Worm (Caenorhabditis elegans) whole organism, midembryonic: ENCODE measurements around the gene herd-1.

ENCODE experiments used
- T22C8.4 ChIP-seq: fragments of 200-800 bp; sonication (Bioruptor generic); IDR thresholded peaks from 2 replicates; pipeline ENCODE4 v1.3.6; 2022; ENCODE audit warnings: missing genetic modification characterization, missing compliant biosample characterization
- cog-1 ChIP-seq: sonication (generic microtip); optimal IDR thresholded peaks from 2 replicates; lab custom pipeline; 2016; ENCODE audit warnings: missing genetic modification characterization, missing compliant biosample characterization
- flt-1 ChIP-seq: fragments of 200-800 bp; sonication (Bioruptor generic); IDR thresholded peaks from 2 replicates; pipeline ENCODE4 v1.3.6; 2022; ENCODE audit warnings: missing genetic modification characterization, missing compliant biosample characterization
- klf-2 ChIP-seq: fragments of 200-800 bp; sonication (Bioruptor generic); conservative IDR thresholded peaks from 2 replicates; pipeline ENCODE4 v1.3.6; 2022; ENCODE audit warnings: missing genetic modification reagents, missing genetic modification characterization, missing compliant biosample characterization
- med-1 ChIP-seq: sonication (generic microtip); optimal IDR thresholded peaks from 2 replicates; lab custom pipeline; 2017; ENCODE audit warnings: missing genetic modification characterization, mild to moderate bottlenecking, missing compliant biosample characterization, antibody characterized with exemption, missing genetic modification reagents; ENCODE audit not compliant: insufficient read depth
- ref-1 ChIP-seq: fragments of 200-800 bp; sonication (Bioruptor generic); conservative IDR thresholded peaks from 2 replicates; pipeline ENCODE4 v1.3.6; 2022; ENCODE audit warnings: missing genetic modification reagents, missing genetic modification characterization, missing compliant biosample characterization
- tab-1 ChIP-seq: fragments of 200-800 bp; sonication (Bioruptor generic); IDR thresholded peaks from 2 replicates; pipeline ENCODE4 v1.3.6; 2022; ENCODE audit warnings: missing genetic modification characterization, missing compliant biosample characterization
- ztf-23 ChIP-seq: fragments of 200-800 bp; sonication (Bioruptor generic); IDR thresholded peaks from 2 replicates; pipeline ENCODE4 v1.3.6; 2022; ENCODE audit warnings: missing genetic modification reagents, missing genetic modification characterization, missing compliant biosample characterization
- ztf-29 ChIP-seq: fragments of 200-800 bp; sonication (Bioruptor generic); IDR thresholded peaks from 2 replicates; pipeline ENCODE4 v1.3.6; 2022; ENCODE audit warnings: missing genetic modification reagents, missing genetic modification characterization, missing compliant biosample characterization

Gene herd-1

DNA sequence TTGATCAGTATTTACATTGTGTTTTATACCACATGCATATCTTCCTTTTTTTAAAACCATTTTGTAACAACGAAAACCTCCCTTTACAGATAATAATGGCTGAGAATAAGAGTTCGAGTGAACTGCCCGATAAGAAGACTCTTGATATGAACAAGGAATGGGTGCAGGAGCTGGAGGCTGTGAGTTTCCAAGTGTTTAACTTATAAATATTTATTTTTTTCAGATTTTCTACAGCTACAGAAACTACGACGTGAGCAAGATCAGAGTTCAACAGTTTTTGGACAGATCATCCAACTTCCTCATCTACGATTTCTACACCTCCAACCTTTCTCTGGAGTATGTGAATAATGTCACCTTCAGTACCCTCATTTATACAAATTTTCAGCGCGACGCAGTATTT, at the start of gene herd-1:
Gene herd-1 (plus strand): TSS at position 90 of the 400 bp plus-strand sequence.
- no peak for TF ChIP-seq med-1 (GFP tag; lab: Kevin White, UChicago)

ce11 chrIII:12453315-12453714, 43.0 kb upstream of the herd-1 start, which contains the start of gene ani-1:
Gene ani-1 (minus strand): TSS chrIII:12453375.
- TF ChIP-seq ztf-23 = no peak
- no peak for TF ChIP-seq cog-1 (tag; lab: Kevin White, UChicago)
- TF ChIP-seq klf-2 (GFP tag; lab: Robert Waterston, UW) = no peak

DNA sequence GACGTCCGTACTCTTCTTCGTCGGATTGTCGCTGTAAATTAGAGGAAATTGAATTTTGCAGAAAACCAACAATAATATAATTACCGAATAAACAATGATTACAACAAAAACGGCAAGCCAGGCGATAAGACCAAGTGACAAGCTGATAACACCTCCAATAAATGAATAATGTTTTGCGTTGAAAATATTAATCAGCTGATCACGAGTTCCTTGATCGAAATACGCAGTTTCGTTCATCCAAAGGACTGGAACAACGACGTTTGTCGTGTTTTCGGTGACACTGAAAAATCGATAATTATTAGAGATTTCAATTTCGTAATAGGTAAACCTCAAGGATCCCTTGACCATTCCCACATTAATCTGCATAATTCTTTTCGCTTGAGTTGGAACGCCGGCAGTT, 42.6 kb upstream of the herd-1 start:
- TF ChIP-seq klf-2 (GFP tag; lab: Robert Waterston, UW) (no peak), ztf-29 (GFP tag; lab: Robert Waterston, UW) (no peak), flt-1 (GFP tag; lab: Robert Waterston, UW) (no peak), T22C8.4 (0 out of 2 replicates have a peak, but pooled peaks have one; percentile 41), ref-1 (no peak), cog-1 (tag; lab: Kevin White, UChicago) (no peak)

ce11 chrIII:12455651-12456420, 40.5 kb upstream of the herd-1 start:
- TF ChIP-seq ref-1 (no peak), med-1 (GFP tag; lab: Kevin White, UChicago) (no peak), cog-1 (tag; lab: Kevin White, UChicago) (no peak), klf-2 (GFP tag; lab: Robert Waterston, UW) (no peak), T22C8.4 (no peak), tab-1 (GFP tag; lab: Robert Waterston, UW) (no peak), ztf-29 (GFP tag; lab: Robert Waterston, UW) (no peak), flt-1 (GFP tag; lab: Robert Waterston, UW) (no peak), ztf-23 (no peak)

- TF ChIP-seq T22C8.4 = no peak
- no peak for TF ChIP-seq tab-1 (GFP tag; lab: Robert Waterston, UW)
Measured at ce11 chrIII:12456801-12457647, 39.3 kb upstream of the herd-1 start, which contains the start of the genes scav-3 and Y49E10.21. Gene scav-3 (minus strand): TSS chrIII:12456850. Gene Y49E10.21 (plus strand): TSS chrIII:12457597.

DNA sequence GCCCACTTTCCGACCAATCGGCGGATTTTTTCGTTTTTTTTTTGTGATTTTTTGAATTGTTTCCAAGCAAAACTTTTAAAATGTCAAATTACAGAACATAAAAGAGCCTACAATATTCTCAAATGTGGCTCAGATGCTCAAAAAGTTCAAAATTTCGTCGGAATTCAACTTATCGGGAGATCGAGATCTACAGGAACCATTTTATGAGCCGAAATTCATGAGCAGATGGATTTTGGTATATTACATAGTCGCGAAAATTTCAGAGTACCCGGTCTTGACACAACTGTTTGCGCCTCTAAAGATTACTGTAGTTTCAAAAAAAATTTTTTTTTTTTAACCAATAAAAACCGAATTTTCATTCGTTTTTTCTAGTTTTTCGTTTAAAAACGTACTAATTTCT, 37.4 kb upstream of the herd-1 start:
- TF ChIP-seq med-1 (GFP tag; lab: Kevin White, UChicago) = no peak
- TF ChIP-seq cog-1 (tag; lab: Kevin White, UChicago) = no peak
- no peak for TF ChIP-seq T22C8.4
- TF ChIP-seq ztf-29 (GFP tag; lab: Robert Waterston, UW) = no peak

ce11 chrIII:12466310-12466709, 30.0 kb upstream of the herd-1 start, which contains the start of gene pstk-1:
Gene pstk-1 (plus strand): TSS chrIII:12466610.
- TF ChIP-seq tab-1 (GFP tag; lab: Robert Waterston, UW) = no peak
- no peak for TF ChIP-seq klf-2 (GFP tag; lab: Robert Waterston, UW)
- TF ChIP-seq T22C8.4 = no peak
- no peak for TF ChIP-seq cog-1 (tag; lab: Kevin White, UChicago)
- TF ChIP-seq ztf-23 = no peak
- TF ChIP-seq flt-1 (GFP tag; lab: Robert Waterston, UW) = no peak
- no peak for TF ChIP-seq ref-1
- TF ChIP-seq ztf-29 (GFP tag; lab: Robert Waterston, UW) = no peak
- TF ChIP-seq med-1 (GFP tag; lab: Kevin White, UChicago) = no peak

DNA sequence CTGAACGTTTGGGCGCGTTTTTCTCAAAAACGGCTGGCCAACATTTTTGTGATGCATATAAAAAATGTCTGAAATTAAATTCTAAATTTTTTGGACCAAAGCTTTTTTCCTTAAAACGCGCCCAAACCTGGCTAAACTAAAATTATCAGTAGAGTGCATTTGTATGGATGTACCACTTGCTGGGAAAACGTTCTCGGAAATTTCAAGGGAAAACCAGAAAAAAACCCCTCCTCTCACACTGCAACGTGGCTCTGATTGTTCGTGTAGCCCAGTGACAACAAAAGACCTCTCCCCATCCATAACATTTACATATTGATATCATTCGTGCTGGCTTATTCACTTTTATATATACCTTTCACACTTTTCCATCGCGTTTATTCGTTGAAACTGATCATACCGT, 27.5 kb upstream of the herd-1 start, which contains the start of gene Y49E10.29:
Gene Y49E10.29 (plus strand): TSS at position 301 of the 400 bp plus-strand sequence.
- TF ChIP-seq tab-1 (GFP tag; lab: Robert Waterston, UW) (no peak), ref-1 (no peak), klf-2 (GFP tag; lab: Robert Waterston, UW) (no peak), flt-1 (GFP tag; lab: Robert Waterston, UW) (no peak)

- TF ChIP-seq klf-2 (GFP tag; lab: Robert Waterston, UW) = no peak
- no peak for TF ChIP-seq ref-1
- no peak for TF ChIP-seq flt-1 (GFP tag; lab: Robert Waterston, UW)
- TF ChIP-seq ztf-23 = no peak
- no peak for TF ChIP-seq med-1 (GFP tag; lab: Kevin White, UChicago)
- no peak for TF ChIP-seq cog-1 (tag; lab: Kevin White, UChicago)
- TF ChIP-seq T22C8.4 = no peak
- TF ChIP-seq tab-1 (GFP tag; lab: Robert Waterston, UW) = no peak
- no peak for TF ChIP-seq ztf-29 (GFP tag; lab: Robert Waterston, UW)
Measured at ce11 chrIII:12469800-12470199, 26.5 kb upstream of the herd-1 start.

ce11 chrIII:12470589-12470988, 25.7 kb upstream of the herd-1 start:
- TF ChIP-seq med-1 (GFP tag; lab: Kevin White, UChicago) (no peak), cog-1 (tag; lab: Kevin White, UChicago) (no peak), ref-1 (no peak), tab-1 (GFP tag; lab: Robert Waterston, UW) (no peak), ztf-29 (GFP tag; lab: Robert Waterston, UW) (no peak), T22C8.4 (no peak), flt-1 (GFP tag; lab: Robert Waterston, UW) (no peak), klf-2 (GFP tag; lab: Robert Waterston, UW) (no peak), ztf-23 (no peak)
